Worm (Caenorhabditis elegans) whole organism, young adult: Measurements from ENCODE around the gene ify-1.

Source experiments
- B0035.1 ChIP-seq: sonication (generic microtip); optimal IDR thresholded peaks from 2 replicates; lab custom pipeline; 2016; ENCODE audit warnings: missing genetic modification characterization, mild to moderate bottlenecking, missing compliant biosample characterization, missing genotype, missing genetic modification reagents
- B0336.3 ChIP-seq: fragments of 200-800 bp; sonication (Bioruptor generic); IDR thresholded peaks from 2 replicates; pipeline ENCODE4 v1.3.6; 2022; ENCODE audit warnings: missing genetic modification characterization, missing compliant biosample characterization
- C17E4.6 ChIP-seq: fragments of 200-800 bp; sonication (Bioruptor generic); IDR thresholded peaks from 2 replicates; pipeline ENCODE4 v1.3.6; 2022; ENCODE audit warnings: missing genetic modification reagents, missing genetic modification characterization, missing compliant biosample characterization
- F23B12.7 ChIP-seq: sonication (generic microtip); optimal IDR thresholded peaks from 2 replicates; lab custom pipeline; 2017; ENCODE audit warnings: missing genetic modification characterization, mild to moderate bottlenecking, missing compliant biosample characterization, antibody characterized with exemption, moderate library complexity; ENCODE audit not compliant: insufficient read depth
- F39B2.1 ChIP-seq: fragments of 200-800 bp; sonication (Bioruptor generic); IDR thresholded peaks from 2 replicates; pipeline ENCODE4 v1.3.6; 2022; ENCODE audit warnings: missing genetic modification reagents, missing genetic modification characterization, missing compliant biosample characterization
- F49E8.2 ChIP-seq: sonication (generic microtip); optimal IDR thresholded peaks from 3 replicates; lab custom pipeline; 2017; ENCODE audit warnings: missing genetic modification characterization, mild to moderate bottlenecking, missing compliant biosample characterization, antibody characterized with exemption, moderate library complexity; ENCODE audit not compliant: insufficient read depth
- T07F8.4 ChIP-seq: sonication (generic microtip); optimal IDR thresholded peaks from 2 replicates; lab custom pipeline; 2016; ENCODE audit warnings: mild to moderate bottlenecking, missing genetic modification characterization, moderate library complexity, missing compliant biosample characterization
- Y79H2A.3 ChIP-seq: fragments of 200-800 bp; sonication (Bioruptor generic); conservative IDR thresholded peaks from 2 replicates; pipeline ENCODE4 v1.3.6; 2022; ENCODE audit warnings: missing genetic modification reagents, missing genetic modification characterization, missing compliant biosample characterization
- ZK185.1 ChIP-seq: sonication (generic microtip); optimal IDR thresholded peaks from 2 replicates; lab custom pipeline; 2016; ENCODE audit warnings: mild to moderate bottlenecking, missing genetic modification characterization, missing compliant biosample characterization; ENCODE audit not compliant: poor library complexity, severe bottlenecking
- akir-1 ChIP-seq: fragments of 200-800 bp; sonication (Bioruptor generic); optimal IDR thresholded peaks from 2 replicates; lab custom pipeline; 2018; ENCODE audit warnings: mild to moderate bottlenecking, missing genetic modification characterization, moderate library complexity, missing compliant biosample characterization
- aptf-2 ChIP-seq: fragments of 200-800 bp; sonication (Bioruptor generic); conservative IDR thresholded peaks from 2 replicates; pipeline ENCODE4 v1.3.6; 2022; ENCODE audit warnings: missing genetic modification reagents, missing genetic modification characterization, missing compliant biosample characterization
- ccch-3 ChIP-seq: fragments of 200-800 bp; sonication (Bioruptor generic); optimal IDR thresholded peaks from 2 replicates; lab custom pipeline; 2018; ENCODE audit warnings: mild to moderate bottlenecking, missing genetic modification characterization, missing compliant biosample characterization
- ceh-58 ChIP-seq: fragments of 200-800 bp; sonication (Bioruptor generic); IDR thresholded peaks from 2 replicates; pipeline ENCODE4 v1.3.6; 2022; ENCODE audit warnings: missing genetic modification characterization, missing compliant biosample characterization
- dpl-1 ChIP-seq: fragments of 150-350 bp; optimal IDR thresholded peaks from 2 replicates; lab custom pipeline; 2014; ENCODE audit warnings: missing biosample characterization, missing genetic modification reagents, missing genetic modification characterization
- fkh-3 ChIP-seq: sonication (generic microtip); optimal IDR thresholded peaks from 2 replicates; lab custom pipeline; 2016; ENCODE audit warnings: mild to moderate bottlenecking, missing genetic modification characterization, missing compliant biosample characterization
- him-1 ChIP-seq: sonication (generic microtip); optimal IDR thresholded peaks from 2 replicates; lab custom pipeline; 2016; ENCODE audit warnings: missing genotype, missing genetic modification reagents, missing genetic modification characterization, missing compliant biosample characterization
- hrde-1 ChIP-seq: sonication (generic microtip); optimal IDR thresholded peaks from 2 replicates; lab custom pipeline; 2016; ENCODE audit warnings: missing genetic modification characterization, mild to moderate bottlenecking, missing compliant biosample characterization, moderate library complexity, missing genotype, missing genetic modification reagents, borderline replicate concordance
- lin-26 ChIP-seq: fragments of 200-800 bp; sonication (Bioruptor generic); IDR thresholded peaks from 2 replicates; pipeline ENCODE4 v1.3.6; 2022; ENCODE audit warnings: missing genetic modification reagents, missing genetic modification characterization, missing compliant biosample characterization
- lin-35 ChIP-seq, 3 experiments: fragments of 150-350 bp in 2 of 3; sonication (generic microtip) in 1 of 3; optimal IDR thresholded peaks; 2 replicates each; lab custom pipeline; 2014 to 2018; ENCODE audit warnings: missing biosample characterization in 3 of 3, missing genetic modification characterization in 3 of 3, missing genetic modification reagents in 3 of 3
- lin-54 ChIP-seq: fragments of 200-800 bp; sonication (Bioruptor generic); optimal IDR thresholded peaks from 2 replicates; lab custom pipeline; 2018; ENCODE audit warnings: mild to moderate bottlenecking, missing genetic modification characterization, missing compliant biosample characterization
- lir-1 ChIP-seq: fragments of 200-800 bp; sonication (Bioruptor generic); conservative IDR thresholded peaks from 2 replicates; pipeline ENCODE4 v1.3.6; 2022; ENCODE audit warnings: missing genetic modification reagents, missing genetic modification characterization, missing compliant biosample characterization
- lsl-1 ChIP-seq: fragments of 200-800 bp; sonication (Bioruptor generic); optimal IDR thresholded peaks from 2 replicates; lab custom pipeline; 2018; ENCODE audit warnings: mild to moderate bottlenecking, missing genetic modification characterization, moderate library complexity, missing compliant biosample characterization
- madf-10 ChIP-seq: sonication (generic microtip); optimal IDR thresholded peaks from 2 replicates; lab custom pipeline; 2016; ENCODE audit warnings: mild to moderate bottlenecking, missing genetic modification characterization, missing compliant biosample characterization
- madf-6 ChIP-seq: fragments of 200-800 bp; sonication (Bioruptor generic); IDR thresholded peaks from 2 replicates; pipeline ENCODE4 v1.3.6; 2022; ENCODE audit warnings: missing genetic modification reagents, missing genetic modification characterization, missing compliant biosample characterization
- mel-28 ChIP-seq: sonication (generic microtip); optimal IDR thresholded peaks from 2 replicates; lab custom pipeline; 2016; ENCODE audit warnings: borderline replicate concordance, mild to moderate bottlenecking, missing genetic modification characterization, missing compliant biosample characterization
- mes-4 ChIP-seq: sonication (generic microtip); optimal IDR thresholded peaks from 2 replicates; lab custom pipeline; 2016; ENCODE audit warnings: missing genotype, missing genetic modification characterization, missing compliant biosample characterization
- mxl-1 ChIP-seq: sonication (generic microtip); optimal IDR thresholded peaks from 2 replicates; lab custom pipeline; 2016; ENCODE audit warnings: missing genetic modification characterization, missing compliant biosample characterization
- nfya-2 ChIP-seq: fragments of 200-800 bp; sonication (Bioruptor generic); IDR thresholded peaks from 2 replicates; pipeline ENCODE4 v1.3.6; 2022; ENCODE audit warnings: missing genetic modification reagents, missing genetic modification characterization, missing compliant biosample characterization
- nfyb-1 ChIP-seq: fragments of 200-800 bp; sonication (Bioruptor generic); IDR thresholded peaks from 2 replicates; pipeline ENCODE4 v1.3.6; 2022; ENCODE audit warnings: missing genetic modification reagents, missing genetic modification characterization, missing compliant biosample characterization
- nhr-120 ChIP-seq: fragments of 200-800 bp; sonication (Bioruptor generic); IDR thresholded peaks from 2 replicates; pipeline ENCODE4 v1.3.6; 2022; ENCODE audit warnings: missing genetic modification characterization, missing compliant biosample characterization
- nhr-27 ChIP-seq: fragments of 200-800 bp; sonication (Bioruptor generic); optimal IDR thresholded peaks from 2 replicates; lab custom pipeline; 2018; ENCODE audit warnings: mild to moderate bottlenecking, missing genetic modification characterization, moderate library complexity, missing compliant biosample characterization
- snpc-1.3 ChIP-seq: sonication (generic microtip); optimal IDR thresholded peaks from 2 replicates; lab custom pipeline; 2017; ENCODE audit warnings: missing genetic modification characterization, mild to moderate bottlenecking, missing compliant biosample characterization, antibody characterized with exemption, moderate library complexity, missing genotype, missing genetic modification reagents; ENCODE audit not compliant: insufficient read depth
- snpc-3.4 ChIP-seq: sonication (generic microtip); optimal IDR thresholded peaks from 2 replicates; lab custom pipeline; 2017; ENCODE audit warnings: missing genetic modification characterization, mild to moderate bottlenecking, missing compliant biosample characterization, antibody characterized with exemption, moderate library complexity, missing genotype, missing genetic modification reagents
- somi-1 ChIP-seq: fragments of 200-800 bp; sonication (Bioruptor generic); optimal IDR thresholded peaks from 2 replicates; lab custom pipeline; 2018; ENCODE audit warnings: mild to moderate bottlenecking, missing genetic modification characterization, missing compliant biosample characterization
- unc-130 ChIP-seq: sonication (generic microtip); optimal IDR thresholded peaks from 2 replicates; lab custom pipeline; 2016; ENCODE audit warnings: missing genetic modification reagents, missing genetic modification characterization, missing compliant biosample characterization
- unc-62 ChIP-seq: fragments of 150-350 bp; optimal IDR thresholded peaks from 2 replicates; lab custom pipeline; 2014; ENCODE audit warnings: missing biosample characterization, missing genetic modification reagents, missing genetic modification characterization
- zim-3 ChIP-seq: sonication (generic microtip); optimal IDR thresholded peaks from 2 replicates; lab custom pipeline; 2017; ENCODE audit warnings: mild to moderate bottlenecking, missing genetic modification characterization, moderate library complexity, missing compliant biosample characterization
- ztf-18 ChIP-seq: sonication (generic microtip); optimal IDR thresholded peaks from 2 replicates; lab custom pipeline; 2016; ENCODE audit warnings: missing genotype, mild to moderate bottlenecking, missing genetic modification characterization, missing compliant biosample characterization
- ztf-22 ChIP-seq: fragments of 200-800 bp; sonication (Bioruptor generic); optimal IDR thresholded peaks from 2 replicates; lab custom pipeline; 2018; ENCODE audit warnings: mild to moderate bottlenecking, missing genetic modification characterization, moderate library complexity, missing compliant biosample characterization

Gene ify-1

DNA sequence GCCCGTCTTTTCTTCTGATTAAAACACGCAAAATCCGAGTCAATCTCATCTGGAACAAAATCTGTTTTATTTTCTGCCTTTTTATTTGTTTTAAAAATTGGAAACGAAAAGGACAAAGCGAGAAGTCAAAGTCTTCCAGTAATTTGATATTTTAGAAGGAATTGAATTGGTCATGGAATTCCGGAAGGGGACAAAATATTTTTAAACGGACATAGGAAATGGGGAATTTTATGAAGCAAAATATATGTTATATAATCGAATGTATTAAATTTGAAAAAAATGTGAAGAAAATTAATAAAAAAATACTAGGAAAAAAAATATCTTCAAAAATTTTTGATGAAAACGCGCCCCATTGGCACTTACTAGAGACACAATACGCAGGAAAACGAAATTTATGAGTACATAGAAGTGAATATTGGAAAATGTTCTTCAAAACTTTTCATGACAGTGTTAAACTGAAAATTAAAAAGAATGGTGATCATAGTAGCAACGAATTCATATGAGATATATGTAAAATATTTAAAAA, 14.3 kb downstream of the ify-1 start, which contains the start of gene F33G12.7:
Gene F33G12.7 (minus strand): TSS at position 51 of the 526 bp plus-strand sequence.
- no peak for TF ChIP-seq madf-6 (GFP tag; lab: Robert Waterston, UW)
- TF ChIP-seq lsl-1 (GFP tag; lab: Kevin White, UChicago): peak; percentile 16
- TF ChIP-seq, all 124 proteins: peak for 1

DNA sequence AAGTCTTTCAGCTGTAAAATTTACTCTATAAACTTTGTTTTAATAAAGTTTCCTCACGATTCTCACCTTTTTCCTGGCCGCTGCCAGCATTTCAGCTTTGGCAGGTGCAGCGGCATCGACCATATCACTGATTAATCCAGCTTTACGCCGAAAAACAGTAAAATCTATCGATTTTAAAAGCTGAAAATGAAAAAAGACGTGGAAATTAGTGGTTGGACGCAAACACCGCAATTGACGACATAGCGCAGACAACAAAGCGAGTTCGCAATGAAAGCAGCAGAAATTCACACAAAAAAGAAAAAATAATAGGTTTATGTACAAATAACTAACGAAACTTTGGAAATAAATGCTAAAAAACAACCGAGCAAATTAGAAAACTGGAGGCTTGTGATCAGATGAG, 15.1 kb downstream of the ify-1 start, which contains the start of gene golg-2:
Gene golg-2 (minus strand): TSS at position 180 of the 400 bp plus-strand sequence.
- TF ChIP-seq zim-3 (tag; lab: Kevin White, UChicago) (no peak), lir-1 (GFP tag; lab: Robert Waterston, UW) (no peak), F23B12.7 (tag; lab: Kevin White, UChicago) (peak; percentile 18), dpl-1 (GFP tag; lab: Kevin White, UChicago) (no peak)
- TF ChIP-seq, all 124 proteins: peak for 1

DNA sequence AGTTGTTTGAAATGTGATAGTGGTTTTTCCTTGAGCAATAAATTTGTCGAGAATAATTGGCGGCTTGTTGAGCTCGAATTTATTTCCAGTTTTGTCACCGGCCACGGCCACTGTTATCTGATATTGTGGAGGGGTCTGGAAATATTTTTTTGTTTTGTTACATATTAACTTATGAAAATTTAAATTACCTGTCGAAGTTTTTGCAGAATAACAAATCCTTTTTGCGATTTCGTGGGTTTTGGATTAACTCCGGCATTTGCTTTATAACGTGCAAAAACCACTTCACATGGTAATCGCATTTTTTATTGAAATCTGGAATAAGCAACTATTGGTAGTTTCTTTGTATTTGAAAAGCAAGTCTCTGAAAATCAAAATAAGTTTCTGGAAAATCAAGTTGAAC, 18.9 kb downstream of the ify-1 start, which contains the start of gene lrr-1:
Gene lrr-1 (minus strand): TSS at position 312 of the 400 bp plus-strand sequence.
- TF ChIP-seq madf-6 (GFP tag; lab: Robert Waterston, UW): peak; percentile 43; the same call in 1 of the 2 replicates
- no peak for TF ChIP-seq nhr-27 (tag; lab: Kevin White, UChicago)

DNA sequence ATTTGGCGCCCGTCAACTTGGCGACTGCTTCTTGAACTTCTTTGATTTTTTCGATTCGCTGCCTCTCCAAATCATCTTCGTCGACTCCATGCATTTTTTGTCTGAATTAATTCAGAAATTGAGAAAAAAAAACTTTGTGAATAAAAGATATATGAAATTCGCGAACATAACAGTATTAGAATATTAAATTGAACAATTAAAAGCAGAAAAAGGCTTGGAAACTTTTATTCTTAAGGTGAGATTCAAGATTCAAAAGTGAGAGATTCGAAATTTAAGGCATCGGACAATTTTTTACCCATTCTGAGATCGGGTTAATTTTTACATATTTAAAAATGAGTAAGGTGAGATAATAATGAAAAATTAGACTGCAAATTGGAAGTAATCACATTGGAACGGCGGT, 21.0 kb downstream of the ify-1 start, which contains the start of gene F33G12.3:
Gene F33G12.3 (minus strand): TSS at position 101 of the 400 bp plus-strand sequence.
- TF ChIP-seq aptf-2 (no peak), T07F8.4 (no peak), B0336.3 (GFP tag; lab: Robert Waterston, UW) (no peak), Y79H2A.3 (GFP tag; lab: Robert Waterston, UW) (no peak), lin-35 (GFP tag; optimal IDR thresholded peaks at IDR 0.05; lab: Kevin White, UChicago) (no peak), unc-62 (GFP tag; lab: Kevin White, UChicago) (no peak), ZK185.1 (tag; lab: Kevin White, UChicago) (no peak), F39B2.1 (no peak), mxl-1 (tag; lab: Kevin White, UChicago) (no peak)
- TF ChIP-seq, all 124 proteins: peak for 0

- TF ChIP-seq B0035.1 (peak; percentile 43), fkh-3 (tag; lab: Kevin White, UChicago) (no peak), lin-54 (peak; percentile 76), F49E8.2 (tag; lab: Kevin White, UChicago) (no peak), lsl-1 (GFP tag; lab: Kevin White, UChicago) (peak; percentile 60), snpc-1.3 (tag; lab: Kevin White, UChicago) (peak; percentile 62), nfyb-1 (peak; percentile 87), madf-6 (GFP tag; lab: Robert Waterston, UW) (peak; percentile 77), snpc-3.4 (tag; lab: Kevin White, UChicago) (peak; percentile 62), ztf-22 (no peak), akir-1 (GFP tag; lab: Kevin White, UChicago) (peak; percentile 48), C17E4.6 (GFP tag; lab: Robert Waterston, UW) (0 out of 2 replicates have a peak, but pooled peaks have one; percentile 13), T07F8.4 (peak; percentile 38), nhr-120 (GFP tag; lab: Robert Waterston, UW) (0 out of 2 replicates have a peak, but pooled peaks have one; percentile 48), ccch-3 (GFP tag; lab: Kevin White, UChicago) (no peak), lin-26 (GFP tag; lab: Robert Waterston, UW) (peak; percentile 89), somi-1 (no peak), ceh-58 (peak; percentile 69; the same call in 1 of the 2 replicates), mes-4 (peak; percentile 72), hrde-1 (tag; lab: Kevin White, UChicago) (peak; percentile 63), him-1 (tag; lab: Kevin White, UChicago) (peak; percentile 38), madf-10 (peak; percentile 36), unc-130 (GFP tag; lab: Kevin White, UChicago) (peak; percentile 46), mel-28 (no peak), ztf-18 (peak; percentile 55), nfya-2 (GFP tag; lab: Robert Waterston, UW) (no peak)
Measured at ce11 chrII:5032669-5033068, 22.3 kb downstream of the ify-1 start.
